Worm (Caenorhabditis elegans): ENCODE measurements around the gene ran-2.
A peak's percentile ranks its signal among the peaks of the same experiment; 100 is the strongest.

ran-2 gene

ce11 chrIII:7978289-7978688, 45.0 kb downstream of the ran-2 start (continued):
- TF ChIP-seq zag-1 (tag; optimal IDR thresholded peaks at IDR 0.05) (no peak), snpc-1.2 (GFP tag; IDR thresholded peaks at IDR 0.05) (no peak), mep-1 (tag; optimal IDR thresholded peaks at IDR 0.05) (no peak), ztf-11 (tag; optimal IDR thresholded peaks at IDR 0.05) (no peak), zfp-2 (tag; optimal IDR thresholded peaks at IDR 0.05) (no peak), mes-2 (tag; optimal IDR thresholded peaks at IDR 0.05; ENCODE audit: poor library complexity, severe bottlenecking) (peak; percentile 15), daf-16 (GFP tag; optimal IDR thresholded peaks at IDR 0.05) (no peak), daf-16 (tag; optimal IDR thresholded peaks at IDR 0.05) (peak; percentile 15), ZK546.5 (tag; optimal IDR thresholded peaks at IDR 0.05) (no peak), fkh-10 (GFP tag; optimal IDR thresholded peaks at IDR 0.05) (no peak), pqm-1 (tag; optimal IDR thresholded peaks at IDR 0.05) (no peak), nhr-25 (tag; optimal IDR thresholded peaks at IDR 0.05; ENCODE audit: borderline replicate concordance, insufficient read depth) (no peak)

ce11 chrIII:7978723-7979122, 45.4 kb downstream of the ran-2 start:
- TF ChIP-seq dmd-8 (GFP tag; IDR thresholded peaks at IDR 0.05) (no peak), ceh-20 (GFP tag; IDR thresholded peaks at IDR 0.05) (no peak), ces-1 (GFP tag; optimal IDR thresholded peaks at IDR 0.05) (no peak), F26F4.8 (GFP tag; conservative IDR thresholded peaks at IDR 0.05) (no peak), jun-1 (tag; optimal IDR thresholded peaks at IDR 0.05) (peak; percentile 6), Y48G9A.11 (GFP tag; IDR thresholded peaks at IDR 0.05) (no peak), madf-9 (GFP tag; conservative IDR thresholded peaks at IDR 0.05) (no peak), dpl-1 (GFP tag; optimal IDR thresholded peaks at IDR 0.05) (peak; percentile 11), nhr-111 (GFP tag; optimal IDR thresholded peaks at IDR 0.05) (no peak), lin-15B (tag; optimal IDR thresholded peaks at IDR 0.05) (no peak), nhr-28 (tag; optimal IDR thresholded peaks at IDR 0.05) (peak; percentile 44), php-3 (GFP tag; IDR thresholded peaks at IDR 0.05) (peak; percentile 51; the same call in 1 of the 2 replicates), mdl-1 (tag; optimal IDR thresholded peaks at IDR 0.05) (peak in 1 of 2 experiments; percentile 23), lsy-2 (tag; optimal IDR thresholded peaks at IDR 0.05) (peak in 1 of 2 experiments; percentile 44), unc-130 (GFP tag; optimal IDR thresholded peaks at IDR 0.05) (no peak), mep-1 (tag; optimal IDR thresholded peaks at IDR 0.05) (peak; percentile 46), ztf-7 (tag; optimal IDR thresholded peaks at IDR 0.05) (peak; percentile 16), mes-2 (tag; optimal IDR thresholded peaks at IDR 0.05; ENCODE audit: poor library complexity, severe bottlenecking) (peak; percentile 26), tra-1 (GFP tag; IDR thresholded peaks at IDR 0.05) (no peak), ceh-44 (GFP tag; IDR thresholded peaks at IDR 0.05) (no peak), zfp-3 (GFP tag; conservative IDR thresholded peaks at IDR 0.05) (no peak), aha-1 (tag) (peak; percentile 67), pha-4 (GFP tag; IDR thresholded peaks at IDR 0.05) (no peak), pha-4 (tag; optimal IDR thresholded peaks at IDR 0.05) (peak; percentile 64), hlh-11 (tag; optimal IDR thresholded peaks at IDR 0.05) (peak; percentile 75), ztf-11 (tag; optimal IDR thresholded peaks at IDR 0.05) (no peak), daf-16 (GFP tag; optimal IDR thresholded peaks at IDR 0.05) (peak in 1 of 2 experiments; percentile 23), daf-16 (tag; optimal IDR thresholded peaks at IDR 0.05) (peak; percentile 92), nhr-11 (tag; optimal IDR thresholded peaks at IDR 0.05) (no peak), spr-1 (tag; optimal IDR thresholded peaks at IDR 0.05) (no peak), T20F7.1 (GFP tag; optimal IDR thresholded peaks at IDR 0.05) (no peak), F44E2.7 (GFP tag; IDR thresholded peaks at IDR 0.05) (no peak), ceh-32 (tag; optimal IDR thresholded peaks at IDR 0.05; ENCODE audit: poor library complexity) (no peak), dve-1 (tag; optimal IDR thresholded peaks at IDR 0.05; ENCODE audit: insufficient read depth) (peak; percentile 62), zfp-2 (tag; optimal IDR thresholded peaks at IDR 0.05) (no peak), nhr-6 (tag; optimal IDR thresholded peaks at IDR 0.05) (peak; percentile 60), egl-27 (tag; optimal IDR thresholded peaks at IDR 0.05) (no peak), hmg-1.1 (GFP tag; IDR thresholded peaks at IDR 0.05) (peak; percentile 54), nhr-25 (tag; optimal IDR thresholded peaks at IDR 0.05; ENCODE audit: borderline replicate concordance, insufficient read depth) (no peak)
